Fruit fly (Drosophila melanogaster) whole organism, embryonic: ENCODE data around the gene RpL7.

Experiments used
- Bgb ChIP-seq: fragments of 200-800 bp; sonication (Bioruptor generic); IDR thresholded peaks from 2 replicates; pipeline ENCODE4 v1.3.6; 2022; ENCODE audit warnings: missing biosample characterization, missing genetic modification characterization; ENCODE audit not compliant: partially characterized antibody
- CG1024 ChIP-seq: fragments of 200-800 bp; sonication (Bioruptor generic); IDR thresholded peaks from 2 replicates; pipeline ENCODE4 v1.3.6; 2022; ENCODE audit warnings: missing biosample characterization, missing genetic modification characterization
- CG10654 ChIP-seq: fragments of 200-800 bp; sonication (Bioruptor generic); optimal IDR thresholded peaks from 2 replicates; lab custom pipeline; 2016; ENCODE audit warnings: missing biosample characterization, missing genetic modification characterization
- CG11093 ChIP-seq: fragments of 200-800 bp; sonication (Bioruptor generic); IDR thresholded peaks from 3 replicates; pipeline ENCODE4 v1.3.6; 2022; ENCODE audit warnings: missing biosample characterization, missing genetic modification characterization
- CG12219 ChIP-seq: fragments of 200-800 bp; sonication (Bioruptor generic); optimal IDR thresholded peaks from 3 replicates; lab custom pipeline; 2018; ENCODE audit warnings: missing biosample characterization, mild to moderate bottlenecking, missing genetic modification characterization
- CG12942 ChIP-seq: fragments of 200-800 bp; sonication (Bioruptor generic); optimal IDR thresholded peaks from 3 replicates; lab custom pipeline; 2016; ENCODE audit warnings: missing biosample characterization, missing genetic modification characterization
- CG15011 ChIP-seq: fragments of 200-800 bp; sonication (Bioruptor generic); optimal IDR thresholded peaks from 3 replicates; lab custom pipeline; 2018; ENCODE audit warnings: missing biosample characterization, mild to moderate bottlenecking, missing genetic modification characterization
- CG15269 ChIP-seq: fragments of 200-800 bp; sonication (Bioruptor generic); optimal IDR thresholded peaks from 2 replicates; lab custom pipeline; 2018; ENCODE audit warnings: missing biosample characterization, mild to moderate bottlenecking, missing genetic modification characterization, moderate library complexity
- CG15696 ChIP-seq: fragments of 200-800 bp; sonication (Bioruptor generic); optimal IDR thresholded peaks from 2 replicates; lab custom pipeline; 2019; ENCODE audit warnings: missing biosample characterization, mild to moderate bottlenecking, missing genetic modification characterization, moderate library complexity
- CG16815 ChIP-seq: fragments of 200-800 bp; sonication (Bioruptor generic); optimal IDR thresholded peaks from 3 replicates; lab custom pipeline; 2017; ENCODE audit warnings: missing biosample characterization, mild to moderate bottlenecking, missing genetic modification characterization
- CG17359 ChIP-seq: fragments of 200-800 bp; sonication (Bioruptor generic); optimal IDR thresholded peaks from 3 replicates; lab custom pipeline; 2018; ENCODE audit warnings: missing biosample characterization, mild to moderate bottlenecking, missing genetic modification characterization, moderate library complexity
- CG1792 ChIP-seq: fragments of 200-800 bp; sonication (Bioruptor generic); optimal IDR thresholded peaks from 2 replicates; lab custom pipeline; 2016; ENCODE audit warnings: missing biosample characterization, missing genetic modification characterization
- CG2712 ChIP-seq: fragments of 200-800 bp; optimal IDR thresholded peaks from 3 replicates; lab custom pipeline; 2019; ENCODE audit warnings: missing biosample characterization, mild to moderate bottlenecking, missing genetic modification characterization, moderate library complexity
- CG33213 ChIP-seq: fragments of 200-800 bp; sonication (Bioruptor generic); optimal IDR thresholded peaks from 3 replicates; lab custom pipeline; 2016; ENCODE audit warnings: missing biosample characterization, missing genetic modification characterization
- CG3407 ChIP-seq: fragments of 200-800 bp; sonication (Bioruptor generic); optimal IDR thresholded peaks from 2 replicates; lab custom pipeline; 2018; ENCODE audit warnings: missing biosample characterization, mild to moderate bottlenecking, missing genetic modification characterization
- CG34376 ChIP-seq: fragments of 200-800 bp; sonication (Bioruptor generic); optimal IDR thresholded peaks from 2 replicates; lab custom pipeline; 2018; ENCODE audit warnings: missing biosample characterization, mild to moderate bottlenecking, missing genetic modification characterization
- CG3726 ChIP-seq: fragments of 200-800 bp; sonication (Bioruptor generic); IDR thresholded peaks from 3 replicates; pipeline ENCODE4, ENCODE4 v1.3.6; 2022; ENCODE audit warnings: missing biosample characterization, missing genetic modification characterization
- CG5953 ChIP-seq: fragments of 200-800 bp; sonication (Bioruptor generic); IDR thresholded peaks from 2 replicates; pipeline ENCODE4 v1.3.6; 2022; ENCODE audit warnings: missing biosample characterization, missing genetic modification characterization
- CG6254 ChIP-seq: fragments of 200-800 bp; sonication (Bioruptor generic); optimal IDR thresholded peaks from 3 replicates; lab custom pipeline; 2017; ENCODE audit warnings: mild to moderate bottlenecking, missing biosample characterization, missing genetic modification reagents, missing genetic modification characterization
- CG6813 ChIP-seq: fragments of 200-800 bp; sonication (Bioruptor generic); optimal IDR thresholded peaks from 2 replicates; lab custom pipeline; 2017; ENCODE audit warnings: missing biosample characterization, missing genetic modification characterization, mild to moderate bottlenecking, moderate library complexity, missing genetic modification reagents
- CG7745 ChIP-seq: fragments of 200-800 bp; sonication (Bioruptor generic); optimal IDR thresholded peaks from 2 replicates; lab custom pipeline; 2018; ENCODE audit warnings: missing biosample characterization, mild to moderate bottlenecking, missing genetic modification characterization, moderate library complexity
- CG8924 ChIP-seq: fragments of 200-800 bp; optimal IDR thresholded peaks from 3 replicates; lab custom pipeline; 2019; ENCODE audit warnings: missing biosample characterization, mild to moderate bottlenecking, missing genetic modification characterization, moderate library complexity
- CTCF ChIP-seq: fragments of 200-800 bp; sonication (Bioruptor generic); optimal IDR thresholded peaks from 2 replicates; lab custom pipeline; 2017; ENCODE audit warnings: missing biosample characterization, mild to moderate bottlenecking, missing genetic modification characterization, moderate library complexity
- Camta ChIP-seq: fragments of 200-800 bp; sonication (Bioruptor generic); optimal IDR thresholded peaks from 2 replicates; lab custom pipeline; 2016; ENCODE audit warnings: missing biosample characterization, missing genetic modification characterization
- E2f1 ChIP-seq: fragments of 200-800 bp; sonication (Bioruptor generic); IDR thresholded peaks from 2 replicates; pipeline ENCODE4 v1.3.6; 2022; ENCODE audit warnings: missing biosample characterization, missing genetic modification characterization
- ERR ChIP-seq: fragments of 200-800 bp; sonication (Bioruptor generic); optimal IDR thresholded peaks from 2 replicates; lab custom pipeline; 2016; ENCODE audit warnings: missing biosample characterization, missing genetic modification characterization
- Hey ChIP-seq: fragments of 200-800 bp; sonication (Bioruptor generic); optimal IDR thresholded peaks from 3 replicates; lab custom pipeline; 2018; ENCODE audit warnings: missing biosample characterization, mild to moderate bottlenecking, missing genetic modification characterization
- Jarid2 ChIP-seq: fragments of 200-800 bp; sonication (Bioruptor generic); optimal IDR thresholded peaks from 3 replicates; lab custom pipeline; 2017; ENCODE audit warnings: mild to moderate bottlenecking, missing biosample characterization, missing genetic modification reagents, missing genetic modification characterization
- Mrtf ChIP-seq: fragments of 200-800 bp; sonication (Bioruptor generic); IDR thresholded peaks from 3 replicates; pipeline ENCODE4 v1.3.6; 2022; ENCODE audit warnings: missing biosample characterization, missing genetic modification characterization
- PHDP ChIP-seq: fragments of 200-800 bp; sonication (Bioruptor generic); optimal IDR thresholded peaks from 3 replicates; lab custom pipeline; 2018; ENCODE audit warnings: missing biosample characterization, mild to moderate bottlenecking, missing genetic modification characterization, moderate library complexity
- Poxn ChIP-seq: fragments of 200-800 bp; sonication (Bioruptor generic); IDR thresholded peaks from 2 replicates; pipeline ENCODE4 v1.3.6; 2022; ENCODE audit warnings: missing biosample characterization, missing genetic modification characterization
- Sox102F ChIP-seq: fragments of 200-800 bp; sonication (Bioruptor generic); optimal IDR thresholded peaks from 2 replicates; lab custom pipeline; 2018; ENCODE audit warnings: missing biosample characterization, mild to moderate bottlenecking, missing genetic modification characterization, moderate library complexity
- Sry-β ChIP-seq: fragments of 200-800 bp; sonication (Bioruptor generic); optimal IDR thresholded peaks from 2 replicates; lab custom pipeline; 2018; ENCODE audit warnings: missing biosample characterization, mild to moderate bottlenecking, missing genetic modification characterization, moderate library complexity
- TFAM ChIP-seq: fragments of 200-800 bp; sonication (Bioruptor generic); optimal IDR thresholded peaks from 2 replicates; lab custom pipeline; 2017; ENCODE audit warnings: missing biosample characterization, missing genetic modification characterization, inconsistent platforms
- Usf ChIP-seq: fragments of 200-800 bp; sonication (Bioruptor generic); optimal IDR thresholded peaks from 2 replicates; lab custom pipeline; 2017; ENCODE audit warnings: missing genotype, missing biosample characterization, missing genetic modification characterization
- Vsx1 ChIP-seq: fragments of 200-800 bp; sonication (Bioruptor generic); optimal IDR thresholded peaks from 2 replicates; lab custom pipeline; 2017; ENCODE audit warnings: missing biosample characterization, mild to moderate bottlenecking, missing genetic modification characterization, missing genetic modification reagents
- danr ChIP-seq: fragments of 200-800 bp; sonication (Bioruptor generic); IDR thresholded peaks from 2 replicates; pipeline ENCODE4 v1.3.6; 2022; ENCODE audit warnings: missing biosample characterization, missing genetic modification characterization
- fd64A ChIP-seq: fragments of 200-800 bp; sonication (Bioruptor generic); optimal IDR thresholded peaks from 3 replicates; lab custom pipeline; 2018; ENCODE audit warnings: missing biosample characterization, mild to moderate bottlenecking, missing genetic modification characterization
- jigr1 ChIP-seq: fragments of 200-800 bp; sonication (Bioruptor generic); IDR thresholded peaks from 3 replicates; pipeline ENCODE4 v1.3.6; 2022; ENCODE audit warnings: missing biosample characterization, missing genetic modification characterization
- lbe ChIP-seq: fragments of 200-800 bp; sonication (Bioruptor generic); optimal IDR thresholded peaks from 2 replicates; lab custom pipeline; 2016; ENCODE audit warnings: missing biosample characterization, mild to moderate bottlenecking, missing genetic modification characterization
- lilli ChIP-seq: fragments of 200-800 bp; sonication (Bioruptor generic); optimal IDR thresholded peaks from 3 replicates; lab custom pipeline; 2016; ENCODE audit warnings: missing biosample characterization, missing genetic modification characterization
- maf-S ChIP-seq: fragments of 200-800 bp; sonication (Bioruptor generic); optimal IDR thresholded peaks from 2 replicates; lab custom pipeline; 2016; ENCODE audit warnings: missing biosample characterization, missing genetic modification characterization
- nom ChIP-seq: fragments of 200-800 bp; sonication (Bioruptor generic); optimal IDR thresholded peaks from 2 replicates; lab custom pipeline; 2017; ENCODE audit warnings: missing biosample characterization, missing genetic modification characterization, mild to moderate bottlenecking, moderate library complexity, missing genetic modification reagents
- onecut ChIP-seq: fragments of 200-800 bp; sonication (Bioruptor generic); IDR thresholded peaks from 2 replicates; pipeline ENCODE4 v1.3.6; 2022; ENCODE audit warnings: missing biosample characterization, missing genetic modification characterization
- otp ChIP-seq: fragments of 200-800 bp; sonication (Bioruptor generic); IDR thresholded peaks from 3 replicates; pipeline ENCODE4, ENCODE4 v1.3.6; 2022; ENCODE audit warnings: missing biosample characterization, missing genetic modification characterization
- sd ChIP-seq: fragments of 200-800 bp; sonication (Bioruptor generic); optimal IDR thresholded peaks from 3 replicates; lab custom pipeline; 2018; ENCODE audit warnings: missing biosample characterization, mild to moderate bottlenecking, missing genetic modification characterization, moderate library complexity
- sisA ChIP-seq: fragments of 200-800 bp; sonication (Bioruptor generic); IDR thresholded peaks from 2 replicates; pipeline ENCODE4 v1.3.6; 2022; ENCODE audit warnings: missing biosample characterization, missing genetic modification characterization
- tap ChIP-seq: fragments of 200-800 bp; optimal IDR thresholded peaks from 3 replicates; lab custom pipeline; 2019; ENCODE audit warnings: missing biosample characterization, mild to moderate bottlenecking, missing genetic modification characterization, moderate library complexity
- tup ChIP-seq: fragments of 200-800 bp; sonication (Bioruptor generic); optimal IDR thresholded peaks from 2 replicates; lab custom pipeline; 2016; ENCODE audit warnings: missing biosample characterization, mild to moderate bottlenecking, missing genetic modification characterization, moderate library complexity
- tx ChIP-seq: fragments of 200-800 bp; sonication (Bioruptor generic); optimal IDR thresholded peaks from 2 replicates; lab custom pipeline; 2016; ENCODE audit warnings: missing biosample characterization, missing genetic modification characterization
- zen ChIP-seq: fragments of 200-800 bp; sonication (Bioruptor generic); optimal IDR thresholded peaks from 3 replicates; lab custom pipeline; 2018; ENCODE audit warnings: missing biosample characterization, mild to moderate bottlenecking, missing genetic modification characterization, moderate library complexity

RpL7 gene

dm6 chr2L:10200847-10201246 is at the start of gene RpL7, which contains the start of gene Ripalpha (continued):
- TF ChIP-seq Camta (peak; percentile 96), CG5953 (GFP tag; lab: Robert Waterston, UW) (peak; percentile 97), CG6813 (GFP tag; lab: Kevin White, UChicago) (peak; percentile 99), CG10654 (GFP tag; lab: Kevin White, UChicago) (peak; percentile 97), Sry-β (GFP tag; lab: Kevin White, UChicago) (peak; percentile 76), onecut (GFP tag; lab: Robert Waterston, UW) (peak; percentile 96), CG12942 (GFP tag; lab: Kevin White, UChicago) (peak; percentile 97), CG11093 (GFP tag; lab: Robert Waterston, UW) (peak; percentile 72), maf-S (GFP tag; lab: Kevin White, UChicago) (peak; percentile 98), Hey (tag; lab: Kevin White, UChicago) (peak; percentile 98), otp (GFP tag; lab: Robert Waterston, UW) (peak; percentile 99), sd (tag; lab: Kevin White, UChicago) (peak; percentile 81), CG17359 (tag; lab: Kevin White, UChicago) (peak; percentile 96), CG15696 (tag; lab: Kevin White, UChicago) (peak; percentile 79), CG16815 (peak; percentile 95), Usf (GFP tag; lab: Kevin White, UChicago) (peak; percentile 97), CG6254 (GFP tag; lab: Kevin White, UChicago) (peak; percentile 90), tx (GFP tag; lab: Kevin White, UChicago) (peak; percentile 96), Mrtf (GFP tag; lab: Robert Waterston, UW) (peak; percentile 92), nom (peak; percentile 96), CG1792 (GFP tag; lab: Kevin White, UChicago) (peak; percentile 97), CG7745 (tag; lab: Kevin White, UChicago) (peak; percentile 84), Vsx1 (GFP tag; lab: Kevin White, UChicago) (peak; percentile 98), CG33213 (peak; percentile 99), zen (tag; lab: Kevin White, UChicago) (peak; percentile 94), CG3407 (GFP tag; lab: Kevin White, UChicago) (peak; percentile 98), CG1024 (GFP tag; lab: Robert Waterston, UW) (peak; percentile 94), ERR (GFP tag; lab: Kevin White, UChicago) (peak; percentile 97), lbe (GFP tag; lab: Kevin White, UChicago) (peak; percentile 91), Poxn (GFP tag; lab: Robert Waterston, UW) (peak; percentile 90), tup (GFP tag; lab: Kevin White, UChicago) (peak; percentile 97), CG15269 (peak; percentile 93), CG12219 (GFP tag; lab: Kevin White, UChicago) (peak; percentile 95), TFAM (GFP tag; lab: Kevin White, UChicago) (peak; percentile 92), PHDP (tag; lab: Kevin White, UChicago) (peak; percentile 96), Jarid2 (GFP tag; lab: Kevin White, UChicago) (peak; percentile 93), CTCF (GFP tag; lab: Kevin White, UChicago) (peak; percentile 77), CG2712 (tag; lab: Kevin White, UChicago) (peak; percentile 92), E2f1 (GFP tag; lab: Robert Waterston, UW) (peak; percentile 96), Sox102F (peak; percentile 87), lilli (GFP tag; lab: Kevin White, UChicago) (peak; percentile 96), tap (peak; percentile 84), danr (peak; percentile 81), CG8924 (peak; percentile 89), CG34376 (peak; percentile 99), Bgb (peak; percentile 98), jigr1 (peak; percentile 50; the same call in 1 of the 3 replicates), CG15011 (GFP tag; lab: Kevin White, UChicago) (peak; percentile 96), fd64A (GFP tag; lab: Kevin White, UChicago) (peak; percentile 97), CG3726 (peak; percentile 92), sisA (GFP tag; lab: Robert Waterston, UW) (peak; percentile 88)
